Worm (Caenorhabditis elegans): Measurements from ENCODE around the gene cdgs-1.

- no peak for TF ChIP-seq ttx-3 (tag; optimal IDR thresholded peaks at IDR 0.05)
- TF ChIP-seq pha-4 (tag; optimal IDR thresholded peaks at IDR 0.05): no peak
- TF ChIP-seq eyg-1 (tag; optimal IDR thresholded peaks at IDR 0.05): no peak
- TF ChIP-seq nhr-232 (tag; optimal IDR thresholded peaks at IDR 0.05): no peak
- TF ChIP-seq Y22D7AL.16 (tag; optimal IDR thresholded peaks at IDR 0.05): no peak
- no peak for TF ChIP-seq pha-2 (tag; optimal IDR thresholded peaks at IDR 0.05)
- no peak for TF ChIP-seq fkh-10 (GFP tag; optimal IDR thresholded peaks at IDR 0.05)
- no peak for TF ChIP-seq ama-1 (optimal IDR thresholded peaks at IDR 0.05)
- TF ChIP-seq nhr-11 (tag; optimal IDR thresholded peaks at IDR 0.05): no peak
- no peak for TF ChIP-seq elt-2 (tag; optimal IDR thresholded peaks at IDR 0.05)
- no peak for TF ChIP-seq sox-2 (GFP tag; IDR thresholded peaks at IDR 0.05)
- TF ChIP-seq ceh-19 (GFP tag; optimal IDR thresholded peaks at IDR 0.05): no peak
These were observed 23.6 kb downstream of the cdgs-1 start, which contains the start of gene C33H5.13 for ce11 chrIV:7791821-7792446.

Measured in whole organism, late embryonic.